Fruit fly (Drosophila melanogaster) whole organism, adult: ENCODE measurements around the gene pins.

Source experiments
- CG11617 ChIP-seq: fragments of 200-800 bp; sonication (Bioruptor generic); optimal IDR thresholded peaks from 2 replicates; lab custom pipeline; 2017; ENCODE audit warnings: mild to moderate bottlenecking, missing biosample characterization, missing genetic modification reagents, missing genetic modification characterization
- Clk ChIP-seq: fragments of 200-800 bp; sonication (Bioruptor generic); optimal IDR thresholded peaks from 2 replicates; lab custom pipeline; 2017; ENCODE audit warnings: missing biosample characterization, missing genetic modification characterization
- bab1 ChIP-seq: fragments of 200-800 bp; sonication (Bioruptor generic); optimal IDR thresholded peaks from 3 replicates; lab custom pipeline; 2019; ENCODE audit warnings: missing biosample characterization, mild to moderate bottlenecking, missing genetic modification characterization, moderate library complexity
- cic ChIP-seq: fragments of 200-800 bp; sonication (Bioruptor generic); optimal IDR thresholded peaks from 2 replicates; lab custom pipeline; 2017; ENCODE audit warnings: missing biosample characterization, mild to moderate bottlenecking, missing genetic modification characterization, moderate library complexity
- kay ChIP-seq: fragments of 200-800 bp; sonication (Bioruptor generic); peaks from one replicate; lab custom pipeline; 2016; ENCODE audit warnings: missing biosample characterization, missing genetic modification characterization, borderline replicate concordance

- TF ChIP-seq bab1 (GFP tag; lab: Kevin White, UChicago) (no peak), kay (GFP tag; lab: Kevin White, UChicago) (no peak), CG11617 (GFP tag; lab: Kevin White, UChicago) (no peak), cic (no peak), Clk (GFP tag; lab: Kevin White, UChicago) (no peak)
These were observed 49.4 kb upstream of the pins start for dm6 chr3R:27533225-27533624.
